Worm (Caenorhabditis elegans): ENCODE data around the gene T06C12.12.
"Not testable (repeated sequence)": the region's sequence is repeated elsewhere in the genome, so short reads cannot be mapped to it uniquely, and the experiment has no call there.

T06C12.12 gene

ce11 chrV:15892696-15893095, 835 bp downstream of the T06C12.12 start, which contains the start of gene T06C12.11:
Gene T06C12.11 (plus strand): TSS chrV:15892996.
- TF ChIP-seq sea-1 (GFP tag; conservative IDR thresholded peaks at IDR 0.05) (no peak), ceh-13 (GFP tag; optimal IDR thresholded peaks at IDR 0.05) (no peak), pes-1 (GFP tag; IDR thresholded peaks at IDR 0.05) (no peak), tra-4 (tag; optimal IDR thresholded peaks at IDR 0.05) (no peak), hmg-4 (GFP tag; optimal IDR thresholded peaks at IDR 0.05) (no peak), tbx-37 (GFP tag; conservative IDR thresholded peaks at IDR 0.05) (no peak), ceh-36 (tag; optimal IDR thresholded peaks at IDR 0.05) (no peak), ets-7 (tag; optimal IDR thresholded peaks at IDR 0.05) (no peak), ama-1 (optimal IDR thresholded peaks at IDR 0.05) (no peak), tbx-11 (GFP tag; IDR thresholded peaks at IDR 0.05) (no peak), hnd-1 (tag; optimal IDR thresholded peaks at IDR 0.05) (no peak), hmbx-1 (tag; optimal IDR thresholded peaks at IDR 0.05) (no peak), scrt-1 (GFP tag; IDR thresholded peaks at IDR 0.05) (no peak), B0310.2 (tag; optimal IDR thresholded peaks at IDR 0.05) (no peak), F13C5.2 (tag; optimal IDR thresholded peaks at IDR 0.05) (no peak), flt-1 (GFP tag; IDR thresholded peaks at IDR 0.05) (no peak), aly-1 (tag; optimal IDR thresholded peaks at IDR 0.05) (no peak)

- TF ChIP-seq aly-1 (tag; optimal IDR thresholded peaks at IDR 0.05) (no peak), scrt-1 (GFP tag; IDR thresholded peaks at IDR 0.05) (no peak), ama-1 (optimal IDR thresholded peaks at IDR 0.05) (no peak), tbx-37 (GFP tag; conservative IDR thresholded peaks at IDR 0.05) (no peak), B0310.2 (tag; optimal IDR thresholded peaks at IDR 0.05) (no peak), sea-1 (GFP tag; conservative IDR thresholded peaks at IDR 0.05) (no peak), flt-1 (GFP tag; IDR thresholded peaks at IDR 0.05) (no peak), tbx-11 (GFP tag; IDR thresholded peaks at IDR 0.05) (no peak), hmg-4 (GFP tag; optimal IDR thresholded peaks at IDR 0.05) (no peak), hmbx-1 (tag; optimal IDR thresholded peaks at IDR 0.05) (no peak), ceh-36 (tag; optimal IDR thresholded peaks at IDR 0.05) (no peak), F13C5.2 (tag; optimal IDR thresholded peaks at IDR 0.05) (no peak), tra-4 (tag; optimal IDR thresholded peaks at IDR 0.05) (no peak), hnd-1 (tag; optimal IDR thresholded peaks at IDR 0.05) (no peak), ets-7 (tag; optimal IDR thresholded peaks at IDR 0.05) (no peak), pes-1 (GFP tag; IDR thresholded peaks at IDR 0.05) (no peak), ceh-13 (GFP tag; optimal IDR thresholded peaks at IDR 0.05) (no peak)
Observed at ce11 chrV:15896671-15897070, 4.8 kb downstream of the T06C12.12 start, which contains the start of gene nhr-213. Gene nhr-213 (minus strand): TSS chrV:15896771.

DNA sequence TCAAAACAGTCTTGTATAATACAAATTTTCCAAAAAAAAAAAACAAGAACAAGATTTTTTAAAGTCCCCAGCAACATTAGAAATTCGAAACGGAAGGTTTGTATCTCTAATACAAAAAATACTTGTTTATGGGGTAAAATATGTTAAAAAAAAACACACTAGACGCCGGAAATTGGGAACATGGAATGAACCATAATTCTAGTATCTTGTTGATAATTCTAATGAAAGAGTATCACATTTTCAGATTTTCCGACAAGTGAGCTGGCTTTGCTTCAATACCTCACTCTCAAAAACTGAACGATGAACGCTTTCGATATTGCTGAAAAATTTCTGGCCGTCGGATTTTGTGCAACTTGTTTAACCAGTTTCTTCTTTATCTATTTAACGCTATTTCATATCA, 5.8 kb downstream of the T06C12.12 start, which contains the start of gene str-60:
TSS of gene str-60 (plus strand) at position 301 of the 400 bp plus-strand sequence.
- no peak for TF ChIP-seq ama-1 (optimal IDR thresholded peaks at IDR 0.05)
- TF ChIP-seq B0310.2 (tag; optimal IDR thresholded peaks at IDR 0.05), result no peak
- no peak for TF ChIP-seq hnd-1 (tag; optimal IDR thresholded peaks at IDR 0.05)
- no peak for TF ChIP-seq ceh-36 (tag; optimal IDR thresholded peaks at IDR 0.05)

DNA sequence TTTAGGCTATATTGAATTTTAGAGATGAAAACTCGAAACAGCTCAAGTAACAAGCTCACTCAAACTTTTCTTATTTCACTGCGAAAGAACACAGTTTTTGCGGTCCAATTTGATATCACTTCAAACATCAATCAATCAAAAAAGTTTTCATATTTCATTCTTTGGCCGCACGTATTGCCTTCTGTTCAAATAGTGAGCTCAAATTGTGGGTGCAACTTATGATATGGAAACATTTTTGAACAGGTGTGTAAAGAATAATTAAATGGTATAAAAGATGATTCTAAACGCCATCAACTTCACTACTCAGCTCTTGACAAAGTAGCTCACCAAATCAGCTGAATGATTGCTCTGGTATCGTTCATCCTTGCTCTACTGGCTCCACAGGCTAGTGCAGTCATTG, 7.8 kb downstream of the T06C12.12 start, which contains the start of gene T06C12.14:
TSS of gene T06C12.14 (plus strand) at position 301 of the 400 bp plus-strand sequence.
- TF ChIP-seq hnd-1 (tag; optimal IDR thresholded peaks at IDR 0.05), result no peak
- no peak for TF ChIP-seq B0310.2 (tag; optimal IDR thresholded peaks at IDR 0.05)
- no peak for TF ChIP-seq tra-4 (tag; optimal IDR thresholded peaks at IDR 0.05)
- TF ChIP-seq tbx-37 (GFP tag; conservative IDR thresholded peaks at IDR 0.05), result no peak
- no peak for TF ChIP-seq pes-1 (GFP tag; IDR thresholded peaks at IDR 0.05)
- no peak for TF ChIP-seq F13C5.2 (tag; optimal IDR thresholded peaks at IDR 0.05)
- TF ChIP-seq aly-1 (tag; optimal IDR thresholded peaks at IDR 0.05), result no peak
- TF ChIP-seq flt-1 (GFP tag; IDR thresholded peaks at IDR 0.05), result no peak
- TF ChIP-seq tbx-11 (GFP tag; IDR thresholded peaks at IDR 0.05), result no peak
- TF ChIP-seq hmbx-1 (tag; optimal IDR thresholded peaks at IDR 0.05), result no peak
- TF ChIP-seq sea-1 (GFP tag; conservative IDR thresholded peaks at IDR 0.05), result no peak
- no peak for TF ChIP-seq ets-7 (tag; optimal IDR thresholded peaks at IDR 0.05)
- TF ChIP-seq ceh-36 (tag; optimal IDR thresholded peaks at IDR 0.05), result no peak
- TF ChIP-seq ceh-13 (GFP tag; optimal IDR thresholded peaks at IDR 0.05), result no peak

- TF ChIP-seq flt-1 (GFP tag; IDR thresholded peaks at IDR 0.05) (no peak), tbx-37 (GFP tag; conservative IDR thresholded peaks at IDR 0.05) (no peak), B0310.2 (tag; optimal IDR thresholded peaks at IDR 0.05) (no peak), ceh-13 (GFP tag; optimal IDR thresholded peaks at IDR 0.05) (no peak), tbx-11 (GFP tag; IDR thresholded peaks at IDR 0.05) (no peak), ama-1 (optimal IDR thresholded peaks at IDR 0.05) (no peak)
Observed at ce11 chrV:15900564-15900963, 8.7 kb downstream of the T06C12.12 start.

DNA sequence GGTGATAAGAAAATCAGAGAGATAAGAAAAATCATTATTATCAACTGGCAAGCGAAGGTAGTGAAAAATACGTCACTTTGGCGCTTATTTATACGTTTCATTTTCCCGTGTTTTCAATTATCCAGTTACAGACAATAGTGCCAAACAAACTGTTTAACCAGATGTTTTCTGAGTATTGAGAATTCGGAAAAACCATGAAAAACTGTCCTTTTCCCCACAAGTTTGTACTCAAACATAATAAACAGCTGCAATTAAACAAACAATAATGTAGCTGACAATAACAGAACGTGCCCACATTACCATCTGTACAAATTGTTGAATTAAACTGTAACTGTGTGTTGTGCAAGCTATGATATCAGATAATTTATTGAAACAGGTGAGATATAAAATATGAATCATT, 13.7 kb downstream of the T06C12.12 start, which contains the start of the genes F35E8.1 and F35E8.2:
TSS of gene F35E8.1 (minus strand) at position 101 of the 400 bp plus-strand sequence.
TSS of gene F35E8.2 (plus strand) at position 132 of the 400 bp plus-strand sequence.
- TF ChIP-seq tra-4 (tag; optimal IDR thresholded peaks at IDR 0.05); tbx-11 (GFP tag; IDR thresholded peaks at IDR 0.05); pes-1 (GFP tag; IDR thresholded peaks at IDR 0.05): not testable (repeated sequence)

ce11 chrV:15911848-15912247, 20.0 kb downstream of the T06C12.12 start, which contains the start of gene F35E8.6:
Gene F35E8.6 (plus strand): TSS chrV:15912148.
- TF ChIP-seq flt-1 (GFP tag; IDR thresholded peaks at IDR 0.05), result no peak
- no peak for TF ChIP-seq hmbx-1 (tag; optimal IDR thresholded peaks at IDR 0.05)
- TF ChIP-seq tbx-37 (GFP tag; conservative IDR thresholded peaks at IDR 0.05), result no peak
- TF ChIP-seq ets-7 (tag; optimal IDR thresholded peaks at IDR 0.05), result no peak
- TF ChIP-seq F13C5.2 (tag; optimal IDR thresholded peaks at IDR 0.05), result no peak
- TF ChIP-seq pes-1 (GFP tag; IDR thresholded peaks at IDR 0.05), result no peak
- TF ChIP-seq sea-1 (GFP tag; conservative IDR thresholded peaks at IDR 0.05), result no peak

ce11 chrV:15912677-15913076, 20.8 kb downstream of the T06C12.12 start:
- no peak for TF ChIP-seq pes-1 (GFP tag; IDR thresholded peaks at IDR 0.05)
- TF ChIP-seq flt-1 (GFP tag; IDR thresholded peaks at IDR 0.05), result no peak
- no peak for TF ChIP-seq tbx-37 (GFP tag; conservative IDR thresholded peaks at IDR 0.05)
- TF ChIP-seq B0310.2 (tag; optimal IDR thresholded peaks at IDR 0.05), result no peak
- TF ChIP-seq ceh-13 (GFP tag; optimal IDR thresholded peaks at IDR 0.05), result no peak
- no peak for TF ChIP-seq ets-7 (tag; optimal IDR thresholded peaks at IDR 0.05)
- TF ChIP-seq hnd-1 (tag; optimal IDR thresholded peaks at IDR 0.05), result no peak
- no peak for TF ChIP-seq hmg-4 (GFP tag; optimal IDR thresholded peaks at IDR 0.05)
- no peak for TF ChIP-seq scrt-1 (GFP tag; IDR thresholded peaks at IDR 0.05)
- no peak for TF ChIP-seq tra-4 (tag; optimal IDR thresholded peaks at IDR 0.05)
- no peak for TF ChIP-seq tbx-11 (GFP tag; IDR thresholded peaks at IDR 0.05)
- no peak for TF ChIP-seq hmbx-1 (tag; optimal IDR thresholded peaks at IDR 0.05)
- no peak for TF ChIP-seq ceh-36 (tag; optimal IDR thresholded peaks at IDR 0.05)
- no peak for TF ChIP-seq F13C5.2 (tag; optimal IDR thresholded peaks at IDR 0.05)
- TF ChIP-seq aly-1 (tag; optimal IDR thresholded peaks at IDR 0.05), result no peak
- TF ChIP-seq ama-1 (optimal IDR thresholded peaks at IDR 0.05), result no peak
- no peak for TF ChIP-seq sea-1 (GFP tag; conservative IDR thresholded peaks at IDR 0.05)
